Worm (Caenorhabditis elegans): ENCODE data around the gene gcy-5.
A peak's percentile ranks its signal among the peaks of the same experiment; 100 is the strongest.
"Not testable (repeated sequence)": the region's sequence is repeated elsewhere in the genome, so short reads cannot be mapped to it uniquely, and the experiment has no call there.

gcy-5 gene

DNA sequence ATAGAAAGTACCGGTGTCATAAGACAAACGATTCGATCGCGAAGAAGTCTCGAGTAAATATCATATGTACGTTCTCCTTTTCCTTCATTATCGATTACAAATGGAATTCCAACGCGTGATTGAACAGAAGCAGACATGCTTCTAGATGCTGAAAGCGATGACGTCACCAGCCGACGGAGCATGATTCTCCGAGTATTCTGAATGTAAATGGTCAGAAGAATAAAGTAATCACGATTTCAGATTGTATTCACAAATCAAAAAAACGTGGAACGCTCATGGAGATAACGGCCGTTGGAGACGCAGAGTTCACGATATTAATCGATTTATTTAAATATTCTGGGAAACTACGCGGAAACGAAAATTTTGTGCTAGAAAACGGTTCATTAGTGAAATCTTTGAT is 13.4 kb downstream of the gcy-5 start, which contains the start of gene clpp-1 (continued):
- TF ChIP-seq snpc-4 (GFP tag; optimal IDR thresholded peaks at IDR 0.05): no peak
- no peak for TF ChIP-seq snpc-4 (tag; optimal IDR thresholded peaks at IDR 0.05)
- no peak for TF ChIP-seq repo-1 (tag; optimal IDR thresholded peaks at IDR 0.05)
- no peak for TF ChIP-seq snpc-1.1 (tag; optimal IDR thresholded peaks at IDR 0.05; ENCODE audit: insufficient read depth)
- no peak for TF ChIP-seq egl-44 (GFP tag; IDR thresholded peaks at IDR 0.05)
- peak; percentile 39 for TF ChIP-seq mel-28 (tag; optimal IDR thresholded peaks at IDR 0.05; ENCODE audit: borderline replicate concordance)
- no peak for TF ChIP-seq nhr-179 (tag; optimal IDR thresholded peaks at IDR 0.05)
- TF ChIP-seq sdz-38 (tag; optimal IDR thresholded peaks at IDR 0.05): no peak
- TF ChIP-seq ama-1 (optimal IDR thresholded peaks at IDR 0.05): peak; percentile 35
- TF ChIP-seq ama-1 (GFP tag; optimal IDR thresholded peaks at IDR 0.05): no peak
- no peak for TF ChIP-seq madf-3 (GFP tag; IDR thresholded peaks at IDR 0.05)
- TF ChIP-seq D2030.7 (GFP tag; IDR thresholded peaks at IDR 0.05): no peak
- TF ChIP-seq nhr-90 (tag; optimal IDR thresholded peaks at IDR 0.05): no peak

DNA sequence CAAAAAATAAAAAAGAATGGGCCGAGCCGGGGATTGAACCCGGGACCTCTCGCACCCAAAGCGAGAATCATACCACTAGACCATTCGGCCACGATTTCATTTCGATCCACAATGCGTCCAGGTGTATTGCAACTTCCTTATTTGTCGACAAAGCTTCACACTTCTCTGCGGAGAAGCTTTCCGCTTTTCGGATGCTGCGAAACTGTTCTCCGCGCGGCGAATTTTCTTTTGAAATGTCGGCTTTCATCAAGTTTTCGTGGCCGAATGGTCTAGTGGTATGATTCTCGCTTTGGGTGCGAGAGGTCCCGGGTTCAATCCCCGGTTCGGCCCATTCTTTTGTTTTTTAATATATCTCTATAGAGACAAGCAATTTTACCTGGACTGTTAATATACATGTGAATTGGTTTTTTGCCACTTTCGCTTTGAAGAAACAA is 13.9 kb downstream of the gcy-5 start:
- TF ChIP-seq egl-44 (GFP tag; IDR thresholded peaks at IDR 0.05): peak; percentile 26; the same call in 1 of the 2 replicates
- peak; percentile 13; the same call in 1 of the 2 replicates for TF ChIP-seq dox-1 (GFP tag; IDR thresholded peaks at IDR 0.05)
- peak; percentile 30 for TF ChIP-seq nhr-90 (tag; optimal IDR thresholded peaks at IDR 0.05)
- peak; percentile 14 for TF ChIP-seq ztf-18 (tag; optimal IDR thresholded peaks at IDR 0.05)
- TF ChIP-seq lin-26 (GFP tag; IDR thresholded peaks at IDR 0.05): peak; percentile 73; the same call in 1 of the 2 replicates
- peak; percentile 34; the same call in 1 of the 2 replicates for TF ChIP-seq hmg-1.2 (GFP tag; IDR thresholded peaks at IDR 0.05)
- not testable (repeated sequence) for TF ChIP-seq cebp-1 (GFP tag; IDR thresholded peaks at IDR 0.05)
- peak; percentile 1 for TF ChIP-seq cebp-1 (tag; optimal IDR thresholded peaks at IDR 0.05)
- TF ChIP-seq pbrm-1 (GFP tag; IDR thresholded peaks at IDR 0.05): peak; percentile 34; the same call in 1 of the 2 replicates
- 0 out of 2 replicates have a peak, but pooled peaks have one; percentile 61 for TF ChIP-seq cebp-2 (GFP tag; IDR thresholded peaks at IDR 0.05)
- TF ChIP-seq attf-3 (GFP tag; conservative IDR thresholded peaks at IDR 0.05): 0 out of 2 replicates have a peak, but pooled peaks have one; percentile 19
- 0 out of 2 replicates have a peak, but pooled peaks have one; percentile 5 for TF ChIP-seq C17E4.6 (GFP tag; IDR thresholded peaks at IDR 0.05)
- 0 out of 2 replicates have a peak, but pooled peaks have one; percentile 31 for TF ChIP-seq ceh-91 (GFP tag; IDR thresholded peaks at IDR 0.05)
- 0 out of 2 replicates have a peak, but pooled peaks have one; percentile 16 for TF ChIP-seq ekl-4 (GFP tag; IDR thresholded peaks at IDR 0.05)
- TF ChIP-seq rpc-1 (optimal IDR thresholded peaks at IDR 0.05): peak; percentile 52
- TF ChIP-seq rpc-1 (tag; optimal IDR thresholded peaks at IDR 0.05): peak; percentile 72
- peak; percentile 59 for TF ChIP-seq madf-6 (GFP tag; IDR thresholded peaks at IDR 0.05)
- peak; percentile 26; the same call in 1 of the 2 replicates for TF ChIP-seq F33H1.4 (GFP tag; IDR thresholded peaks at IDR 0.05)
- TF ChIP-seq B0261.1 (tag; optimal IDR thresholded peaks at IDR 0.05): peak; percentile 58
- peak; percentile 33; the same call in 1 of the 2 replicates for TF ChIP-seq D2030.7 (GFP tag; IDR thresholded peaks at IDR 0.05)
- peak; percentile 83 for TF ChIP-seq tbp1 (GFP tag; optimal IDR thresholded peaks at IDR 0.05)
- peak; percentile 41 for TF ChIP-seq egrh-3 (GFP tag; IDR thresholded peaks at IDR 0.05)

DNA sequence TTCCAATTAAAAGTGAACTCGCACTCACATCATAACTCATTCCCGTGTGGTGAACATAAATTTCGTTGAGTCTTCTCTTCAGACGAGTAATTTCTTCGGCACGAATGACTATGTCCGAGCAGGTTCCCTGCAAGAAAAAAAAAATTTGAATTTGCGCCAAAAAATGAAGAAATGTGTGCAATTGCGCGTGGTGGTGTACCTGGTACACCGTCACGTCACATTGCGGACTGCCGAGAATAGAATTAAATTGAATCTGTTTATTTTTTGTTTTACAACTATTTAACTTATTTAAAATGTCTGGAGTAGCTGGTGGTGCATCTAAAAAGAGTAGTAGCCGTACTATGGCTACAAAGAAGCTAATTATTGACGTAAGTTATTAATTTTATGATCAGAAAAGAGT is 15.1 kb downstream of the gcy-5 start, which contains the start of gene mdt-22:
Gene mdt-22 (plus strand): TSS at position 263 of the 400 bp plus-strand sequence.
- TF ChIP-seq B0019.2 (GFP tag; conservative IDR thresholded peaks at IDR 0.05) (0 out of 2 replicates have a peak, but pooled peaks have one; percentile 43), Y53G8AR.9 (GFP tag; conservative IDR thresholded peaks at IDR 0.05) (no peak), Y95B8A.8 (GFP tag; IDR thresholded peaks at IDR 0.05) (0 out of 2 replicates have a peak, but pooled peaks have one; percentile 29), rec-8 (tag; optimal IDR thresholded peaks at IDR 0.05) (peak in 1 of 2 experiments; percentile 2), die-1 (tag; optimal IDR thresholded peaks at IDR 0.05) (peak; percentile 25), attf-3 (GFP tag; conservative IDR thresholded peaks at IDR 0.05) (peak; percentile 55; the same call in 1 of the 2 replicates), F52B5.7 (tag; optimal IDR thresholded peaks at IDR 0.05) (peak; percentile 41), zim-3 (tag; optimal IDR thresholded peaks at IDR 0.05) (no peak), sdz-38 (tag; optimal IDR thresholded peaks at IDR 0.05) (no peak), fkh-3 (tag; optimal IDR thresholded peaks at IDR 0.05) (no peak), gei-17 (GFP tag; optimal IDR thresholded peaks at IDR 0.05) (no peak), attf-5 (GFP tag; optimal IDR thresholded peaks at IDR 0.05) (peak; percentile 64), hmg-1.2 (GFP tag; IDR thresholded peaks at IDR 0.05) (peak; percentile 55), F23B12.7 (tag; optimal IDR thresholded peaks at IDR 0.05; ENCODE audit: insufficient read depth) (peak; percentile 42), ZK185.1 (tag; optimal IDR thresholded peaks at IDR 0.05; ENCODE audit: poor library complexity, severe bottlenecking) (peak; percentile 66), Y67H2A.10 (GFP tag; conservative IDR thresholded peaks at IDR 0.05) (no peak), chd-7 (tag; optimal IDR thresholded peaks at IDR 0.05) (peak; percentile 70), ekl-4 (GFP tag; IDR thresholded peaks at IDR 0.05) (peak; percentile 82), ceh-91 (GFP tag; IDR thresholded peaks at IDR 0.05) (no peak)
